Worm (Caenorhabditis elegans) whole organism, midembryonic: ENCODE results near the gene aptf-4.

Source experiments
- T22C8.4 ChIP-seq: fragments of 200-800 bp; sonication (Bioruptor generic); IDR thresholded peaks from 2 replicates; pipeline ENCODE4 v1.3.6; 2022; ENCODE audit warnings: missing genetic modification characterization, missing compliant biosample characterization
- cog-1 ChIP-seq: sonication (generic microtip); optimal IDR thresholded peaks from 2 replicates; lab custom pipeline; 2016; ENCODE audit warnings: missing genetic modification characterization, missing compliant biosample characterization
- flt-1 ChIP-seq: fragments of 200-800 bp; sonication (Bioruptor generic); IDR thresholded peaks from 2 replicates; pipeline ENCODE4 v1.3.6; 2022; ENCODE audit warnings: missing genetic modification characterization, missing compliant biosample characterization
- klf-2 ChIP-seq: fragments of 200-800 bp; sonication (Bioruptor generic); conservative IDR thresholded peaks from 2 replicates; pipeline ENCODE4 v1.3.6; 2022; ENCODE audit warnings: missing genetic modification reagents, missing genetic modification characterization, missing compliant biosample characterization
- med-1 ChIP-seq: sonication (generic microtip); optimal IDR thresholded peaks from 2 replicates; lab custom pipeline; 2017; ENCODE audit warnings: missing genetic modification characterization, mild to moderate bottlenecking, missing compliant biosample characterization, antibody characterized with exemption, missing genetic modification reagents; ENCODE audit not compliant: insufficient read depth
- ref-1 ChIP-seq: fragments of 200-800 bp; sonication (Bioruptor generic); conservative IDR thresholded peaks from 2 replicates; pipeline ENCODE4 v1.3.6; 2022; ENCODE audit warnings: missing genetic modification reagents, missing genetic modification characterization, missing compliant biosample characterization
- tab-1 ChIP-seq: fragments of 200-800 bp; sonication (Bioruptor generic); IDR thresholded peaks from 2 replicates; pipeline ENCODE4 v1.3.6; 2022; ENCODE audit warnings: missing genetic modification characterization, missing compliant biosample characterization
- ztf-23 ChIP-seq: fragments of 200-800 bp; sonication (Bioruptor generic); IDR thresholded peaks from 2 replicates; pipeline ENCODE4 v1.3.6; 2022; ENCODE audit warnings: missing genetic modification reagents, missing genetic modification characterization, missing compliant biosample characterization
- ztf-29 ChIP-seq: fragments of 200-800 bp; sonication (Bioruptor generic); IDR thresholded peaks from 2 replicates; pipeline ENCODE4 v1.3.6; 2022; ENCODE audit warnings: missing genetic modification reagents, missing genetic modification characterization, missing compliant biosample characterization

DNA sequence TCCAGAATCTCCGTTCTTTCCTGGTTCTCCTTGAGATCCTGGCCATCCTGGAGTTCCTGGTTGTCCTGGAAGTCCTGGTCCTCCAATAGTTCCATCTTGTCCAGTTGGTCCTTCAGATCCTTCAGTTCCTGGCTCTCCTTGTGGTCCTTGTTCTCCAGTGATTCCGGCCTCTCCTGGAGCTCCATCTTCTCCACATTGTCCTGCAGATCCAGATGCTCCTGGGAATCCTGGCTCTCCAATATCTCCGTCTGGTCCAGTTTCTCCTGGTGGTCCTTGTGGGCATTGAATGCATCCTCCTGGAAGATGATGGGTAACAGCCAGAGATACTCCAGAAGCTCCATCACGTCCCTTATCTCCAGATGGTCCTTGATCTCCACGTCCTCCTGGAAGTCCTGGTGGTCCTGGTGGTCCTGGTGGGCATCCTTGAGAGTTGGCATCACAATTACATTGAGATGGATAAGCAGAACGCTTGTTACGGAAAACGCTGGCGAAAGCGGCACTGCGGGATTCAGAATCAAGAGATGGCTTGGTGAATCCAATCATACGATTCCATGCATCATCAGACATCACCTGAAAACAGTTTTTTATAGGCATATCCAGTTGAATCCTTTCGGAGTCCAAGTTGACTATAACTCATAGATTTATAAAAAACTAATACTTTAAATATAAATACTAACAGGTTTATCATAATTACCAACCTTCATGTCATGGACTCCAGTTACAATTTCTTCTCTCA lies 22.4 kb upstream of the aptf-4 start:
- no peak for TF ChIP-seq ztf-29 (GFP tag; lab: Robert Waterston, UW)
- TF ChIP-seq ref-1 (GFP tag; lab: Robert Waterston, UW), result no peak
- TF ChIP-seq flt-1, result no peak
- TF ChIP-seq ztf-23 (GFP tag; lab: Robert Waterston, UW), result no peak
- no peak for TF ChIP-seq klf-2 (GFP tag; lab: Robert Waterston, UW)
- no peak for TF ChIP-seq cog-1 (tag; lab: Kevin White, UChicago)
- TF ChIP-seq T22C8.4 (GFP tag; lab: Robert Waterston, UW), result no peak
- no peak for TF ChIP-seq med-1 (GFP tag; lab: Kevin White, UChicago)
- no peak for TF ChIP-seq tab-1
